Worm (Caenorhabditis elegans): Measurements from ENCODE around the gene K04G7.1.

The K04G7.1 gene

ce11 chrIII:7210486-7210885, 48.0 kb downstream of the K04G7.1 start:
- no peak for TF ChIP-seq lin-40 (tag; optimal IDR thresholded peaks at IDR 0.05)
- TF ChIP-seq unc-130 (GFP tag; optimal IDR thresholded peaks at IDR 0.05): no peak
- no peak for TF ChIP-seq ztf-3 (GFP tag; optimal IDR thresholded peaks at IDR 0.05)
- TF ChIP-seq mcd-1 (GFP tag; IDR thresholded peaks at IDR 0.05): 0 out of 2 replicates have a peak, but pooled peaks have one; percentile 6
- no peak for TF ChIP-seq egl-18 (GFP tag; IDR thresholded peaks at IDR 0.05)
- no peak for TF ChIP-seq repo-1 (tag; optimal IDR thresholded peaks at IDR 0.05)
- TF ChIP-seq F33H1.4 (GFP tag; IDR thresholded peaks at IDR 0.05): no peak
- no peak for TF ChIP-seq let-607 (tag; optimal IDR thresholded peaks at IDR 0.05)
- no peak for TF ChIP-seq snpc-3.4 (tag; optimal IDR thresholded peaks at IDR 0.05)
- no peak for TF ChIP-seq chd-7 (tag; optimal IDR thresholded peaks at IDR 0.05)
- TF ChIP-seq madf-3 (GFP tag; IDR thresholded peaks at IDR 0.05): peak; percentile 42; the same call in 1 of the 2 replicates

- TF ChIP-seq unc-130 (GFP tag; optimal IDR thresholded peaks at IDR 0.05): no peak
- peak; percentile 50 for TF ChIP-seq nhr-80 (tag; optimal IDR thresholded peaks at IDR 0.05)
- TF ChIP-seq snpc-4 (GFP tag; optimal IDR thresholded peaks at IDR 0.05): no peak
- no peak for TF ChIP-seq snpc-4 (tag; optimal IDR thresholded peaks at IDR 0.05)
Observed at ce11 chrIII:7212028-7212427, 49.5 kb downstream of the K04G7.1 start.
